Worm (Caenorhabditis elegans): Measurements from ENCODE around the gene gmeb-3.

Gene gmeb-3

DNA sequence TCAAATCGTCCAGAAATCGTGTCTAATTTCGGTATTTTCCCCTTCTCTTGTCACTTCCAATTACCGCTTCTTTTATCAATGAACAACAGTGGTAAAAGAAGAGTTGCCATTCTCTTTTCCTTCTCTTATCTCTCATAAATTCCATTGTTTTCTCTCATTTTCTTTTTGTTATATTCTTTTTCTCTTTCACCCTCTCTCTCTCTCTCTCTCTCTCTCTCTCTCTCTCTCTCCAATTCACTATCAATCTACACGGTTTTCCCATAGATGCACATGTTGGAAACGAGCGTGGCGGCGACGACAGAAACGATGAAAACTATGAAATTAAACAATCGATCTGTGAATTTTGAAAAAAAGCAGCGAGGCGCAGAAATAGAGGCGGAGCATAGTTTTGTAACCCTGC is 30.9 kb downstream of the gmeb-3 start:
- TF ChIP-seq ceh-43 (GFP tag; optimal IDR thresholded peaks at IDR 0.05) (no peak), ztf-11 (tag; optimal IDR thresholded peaks at IDR 0.05) (no peak), unc-120 (tag; optimal IDR thresholded peaks at IDR 0.05; ENCODE audit: poor library complexity, severe bottlenecking) (peak; percentile 2)

DNA sequence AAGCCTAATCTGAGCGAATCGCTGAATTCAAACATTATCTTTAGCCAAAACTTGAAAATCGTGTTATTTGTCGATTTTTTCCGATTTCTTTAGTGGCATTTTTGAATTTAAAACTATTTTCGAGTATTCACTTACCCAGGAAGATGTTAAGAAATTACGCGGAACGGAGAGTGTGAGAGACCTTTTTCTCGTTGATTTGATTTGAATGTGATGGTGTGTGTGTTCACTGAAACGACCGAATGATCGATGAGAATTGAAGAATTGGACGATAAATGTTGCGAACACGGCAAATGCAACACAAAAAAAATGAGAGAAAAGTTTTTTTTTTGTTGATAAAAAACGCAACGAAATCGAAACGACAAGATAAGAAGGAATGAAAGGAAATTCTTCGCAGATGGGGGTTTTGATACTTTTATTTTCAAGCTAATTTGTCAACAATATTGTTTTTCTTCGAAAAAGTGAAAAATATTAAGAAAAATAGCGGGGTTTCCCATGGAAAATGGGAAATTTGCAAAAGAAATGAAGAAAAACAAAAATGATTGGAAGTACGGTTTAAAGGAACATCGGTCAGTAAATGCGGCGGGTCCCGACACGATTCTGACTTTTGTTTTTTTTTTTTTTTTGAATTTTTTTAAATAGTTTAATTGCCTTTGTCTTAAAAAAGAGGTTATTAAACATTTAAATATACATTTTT is 32.1 kb downstream of the gmeb-3 start, which contains the start of gene mtm-3:
mtm-3 (minus strand) TSS at position 228 of the 694 bp plus-strand sequence.
- TF ChIP-seq bed-3 (GFP tag; optimal IDR thresholded peaks at IDR 0.05), result no peak
- TF ChIP-seq ztf-11 (tag; optimal IDR thresholded peaks at IDR 0.05), result no peak
- TF ChIP-seq tbx-8 (GFP tag; optimal IDR thresholded peaks at IDR 0.05), result no peak
- TF ChIP-seq sem-2 (GFP tag; optimal IDR thresholded peaks at IDR 0.05), result no peak
- TF ChIP-seq snpc-4 (tag; optimal IDR thresholded peaks at IDR 0.05), result no peak
- no peak for TF ChIP-seq M03D4.4 (tag; optimal IDR thresholded peaks at IDR 0.05)
- TF ChIP-seq unc-120 (tag; optimal IDR thresholded peaks at IDR 0.05; ENCODE audit: poor library complexity, severe bottlenecking), result no peak
- no peak for TF ChIP-seq nhr-28 (tag; optimal IDR thresholded peaks at IDR 0.05)
- TF ChIP-seq nhr-76 (tag; optimal IDR thresholded peaks at IDR 0.05), result no peak
- no peak for TF ChIP-seq mls-2 (tag; optimal IDR thresholded peaks at IDR 0.05)
- no peak for TF ChIP-seq nhr-237 (tag; optimal IDR thresholded peaks at IDR 0.05)
- TF ChIP-seq lsy-2 (tag; optimal IDR thresholded peaks at IDR 0.05), result no peak
- no peak for TF ChIP-seq lin-13 (tag; optimal IDR thresholded peaks at IDR 0.05)
- no peak for TF ChIP-seq pha-4 (tag; optimal IDR thresholded peaks at IDR 0.05)
- TF ChIP-seq zip-8 (tag; optimal IDR thresholded peaks at IDR 0.05), result no peak
- no peak for TF ChIP-seq flh-1 (GFP tag; optimal IDR thresholded peaks at IDR 0.05)

ce11 chrIII:3800934-3801252 is 32.6 kb downstream of the gmeb-3 start:
- TF ChIP-seq ceh-83 (GFP tag; optimal IDR thresholded peaks at IDR 0.05) (no peak), drap-1 (GFP tag; optimal IDR thresholded peaks at IDR 0.05) (no peak), unc-39 (tag; optimal IDR thresholded peaks at IDR 0.05) (no peak), mep-1 (tag; optimal IDR thresholded peaks at IDR 0.05) (no peak), tbx-8 (GFP tag; optimal IDR thresholded peaks at IDR 0.05) (no peak), ceh-39 (tag; optimal IDR thresholded peaks at IDR 0.05) (no peak), lin-32 (GFP tag; optimal IDR thresholded peaks at IDR 0.05) (no peak), ceh-43 (GFP tag; optimal IDR thresholded peaks at IDR 0.05) (no peak), unc-62 (GFP tag; optimal IDR thresholded peaks at IDR 0.05) (no peak), flh-1 (GFP tag; optimal IDR thresholded peaks at IDR 0.05) (no peak), nhr-12 (tag; optimal IDR thresholded peaks at IDR 0.05) (no peak), ham-2 (GFP tag; optimal IDR thresholded peaks at IDR 0.05) (no peak), nhr-76 (tag; optimal IDR thresholded peaks at IDR 0.05) (no peak), mls-2 (tag; optimal IDR thresholded peaks at IDR 0.05) (no peak), mab-5 (tag; optimal IDR thresholded peaks at IDR 0.05) (no peak), snpc-4 (tag; optimal IDR thresholded peaks at IDR 0.05) (no peak)

DNA sequence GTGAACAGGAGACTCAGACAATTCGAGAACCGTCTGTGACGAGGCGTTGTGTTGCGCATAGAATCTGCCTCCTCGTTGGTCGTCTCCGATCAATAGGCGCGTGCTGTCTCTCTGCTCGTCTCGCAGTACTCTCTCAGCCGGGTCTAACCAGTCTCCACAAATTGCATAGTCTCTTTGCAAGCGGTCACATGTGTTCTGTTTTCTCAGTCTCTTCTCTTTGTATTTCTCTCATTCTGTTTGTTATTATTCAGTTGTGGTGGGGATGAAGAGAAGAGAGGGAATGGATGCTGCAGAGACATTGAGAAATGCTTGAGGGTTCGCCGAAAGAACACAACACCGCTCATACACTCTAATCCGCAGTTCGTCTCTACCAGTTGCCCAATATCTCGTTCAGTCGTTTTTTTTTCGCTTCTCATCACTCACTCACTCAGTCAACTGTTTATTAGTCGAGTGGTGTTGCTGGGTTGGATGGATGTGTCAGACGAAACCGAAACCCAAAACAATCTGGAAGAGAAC is 33.1 kb downstream of the gmeb-3 start:
- TF ChIP-seq M03D4.4 (tag; optimal IDR thresholded peaks at IDR 0.05), result peak; percentile 40
- no peak for TF ChIP-seq tbx-8 (GFP tag; optimal IDR thresholded peaks at IDR 0.05)
- peak; percentile 67 for TF ChIP-seq cnd-1 (tag; optimal IDR thresholded peaks at IDR 0.05)
- TF ChIP-seq nhr-237 (tag; optimal IDR thresholded peaks at IDR 0.05), result peak; percentile 95
- TF ChIP-seq elt-1 (tag; optimal IDR thresholded peaks at IDR 0.05; ENCODE audit: borderline replicate concordance, insufficient read depth), result no peak
- peak; percentile 39 for TF ChIP-seq lin-13 (tag; optimal IDR thresholded peaks at IDR 0.05)
- TF ChIP-seq lin-32 (GFP tag; optimal IDR thresholded peaks at IDR 0.05), result peak; percentile 1
- TF ChIP-seq ces-1 (GFP tag; optimal IDR thresholded peaks at IDR 0.05), result peak; percentile 97
- TF ChIP-seq flh-1 (GFP tag; optimal IDR thresholded peaks at IDR 0.05), result no peak
- TF ChIP-seq pha-4 (tag; optimal IDR thresholded peaks at IDR 0.05), result peak; percentile 93
- TF ChIP-seq nhr-28 (tag; optimal IDR thresholded peaks at IDR 0.05), result peak; percentile 45
- peak; percentile 88 for TF ChIP-seq unc-62 (GFP tag; optimal IDR thresholded peaks at IDR 0.05)
- TF ChIP-seq sptf-1 (tag; optimal IDR thresholded peaks at IDR 0.05), result peak; percentile 80
- TF ChIP-seq ceh-39 (tag; optimal IDR thresholded peaks at IDR 0.05), result peak; percentile 57
- TF ChIP-seq nhr-12 (tag; optimal IDR thresholded peaks at IDR 0.05), result peak; percentile 51
- TF ChIP-seq mls-2 (tag; optimal IDR thresholded peaks at IDR 0.05), result peak; percentile 76
- TF ChIP-seq sem-2 (GFP tag; optimal IDR thresholded peaks at IDR 0.05), result no peak
- no peak for TF ChIP-seq unc-39 (tag; optimal IDR thresholded peaks at IDR 0.05)
- TF ChIP-seq nhr-76 (tag; optimal IDR thresholded peaks at IDR 0.05), result no peak
- TF ChIP-seq bed-3 (GFP tag; optimal IDR thresholded peaks at IDR 0.05), result no peak
- TF ChIP-seq mep-1 (tag; optimal IDR thresholded peaks at IDR 0.05), result peak; percentile 66
- peak; percentile 70 for TF ChIP-seq drap-1 (GFP tag; optimal IDR thresholded peaks at IDR 0.05)
- peak; percentile 33 for TF ChIP-seq zip-8 (tag; optimal IDR thresholded peaks at IDR 0.05)
- TF ChIP-seq ceh-83 (GFP tag; optimal IDR thresholded peaks at IDR 0.05), result no peak
- TF ChIP-seq nhr-2 (tag; optimal IDR thresholded peaks at IDR 0.05), result peak; percentile 65
- TF ChIP-seq ztf-11 (tag; optimal IDR thresholded peaks at IDR 0.05), result peak; percentile 65
- TF ChIP-seq ceh-43 (GFP tag; optimal IDR thresholded peaks at IDR 0.05), result no peak
- peak; percentile 29 for TF ChIP-seq blmp-1 (tag; optimal IDR thresholded peaks at IDR 0.05)
- no peak for TF ChIP-seq mab-5 (tag; optimal IDR thresholded peaks at IDR 0.05)
- peak; percentile 86 for TF ChIP-seq lsy-2 (tag; optimal IDR thresholded peaks at IDR 0.05)
- peak; percentile 93 for TF ChIP-seq hlh-1 (tag; optimal IDR thresholded peaks at IDR 0.05)
- no peak for TF ChIP-seq snpc-4 (tag; optimal IDR thresholded peaks at IDR 0.05)
- TF ChIP-seq elt-3 (tag; optimal IDR thresholded peaks at IDR 0.05), result peak; percentile 50
- TF ChIP-seq unc-120 (tag; optimal IDR thresholded peaks at IDR 0.05; ENCODE audit: poor library complexity, severe bottlenecking), result peak; percentile 72
- TF ChIP-seq ham-2 (GFP tag; optimal IDR thresholded peaks at IDR 0.05), result peak; percentile 86

All from whole organism, mixed stage, embryonic.